ENCODE assay signal across 5 worm cellular contexts in genomic region chrII:14063044-14063500, ce11.
TF ChIP-seq lines count a peak whose summit lies in the region.

Gene lem-2, plus strand, starts transcription at chrII:14063450.

TF ChIP-seq in whole organism, L1 larva, 84 proteins besides CTCF, POLR2A, EP300 and RAD21 (continues in another document):
- no peak for TF ChIP-seq pqm-1 (tag; optimal IDR thresholded peaks at IDR 0.05; lab: Kevin White, UChicago)
- no peak for TF ChIP-seq egl-27 (tag; optimal IDR thresholded peaks at IDR 0.05; lab: Kevin White, UChicago)
- peak; percentile 66 to 81 for TF ChIP-seq lsy-2 (tag; optimal IDR thresholded peaks at IDR 0.05; lab: Kevin White, UChicago)
- TF ChIP-seq nhr-47 (tag; optimal IDR thresholded peaks at IDR 0.05; lab: Kevin White, UChicago), result peak; percentile 91
- TF ChIP-seq unc-30 (tag; optimal IDR thresholded peaks at IDR 0.05; lab: Kevin White, UChicago), result no peak
- TF ChIP-seq lin-14 (GFP tag; optimal IDR thresholded peaks at IDR 0.05; lab: Kevin White, UChicago), result peak; percentile 92
- peak; percentile 71 for TF ChIP-seq fkh-4 (tag; optimal IDR thresholded peaks at IDR 0.05; lab: Kevin White, UChicago; ENCODE audit: borderline replicate concordance)
- no peak for TF ChIP-seq hlh-4 (tag; optimal IDR thresholded peaks at IDR 0.05; lab: Kevin White, UChicago)
- peak; percentile 61 for TF ChIP-seq sox-4 (tag; optimal IDR thresholded peaks at IDR 0.05; lab: Kevin White, UChicago)
- peak; percentile 89 for TF ChIP-seq ceh-88 (GFP tag; IDR thresholded peaks at IDR 0.05; lab: Robert Waterston, UW)
- TF ChIP-seq efl-1 (optimal IDR thresholded peaks at IDR 0.05; lab: Kevin White, UChicago), result peak; percentile 86 to 91
- TF ChIP-seq efl-1 (GFP tag; optimal IDR thresholded peaks at IDR 0.05 in 1 of 2; lab: Kevin White, UChicago), result peak; percentile 86 to 97
- TF ChIP-seq nhr-237 (tag; optimal IDR thresholded peaks at IDR 0.05; lab: Kevin White, UChicago), result peak; percentile 2
- TF ChIP-seq hpl-2 (GFP tag; optimal IDR thresholded peaks at IDR 0.05; lab: Kevin White, UChicago), result no peak
- TF ChIP-seq hlh-17 (GFP tag; optimal IDR thresholded peaks at IDR 0.05; lab: Kevin White, UChicago; ENCODE audit: borderline replicate concordance), result no peak
- TF ChIP-seq mdl-1 (tag; optimal IDR thresholded peaks at IDR 0.05; lab: Kevin White, UChicago), result peak in 1 of 2 experiments; percentile 7
- TF ChIP-seq nhr-84 (tag; optimal IDR thresholded peaks at IDR 0.05; lab: Kevin White, UChicago), result no peak
- peak; percentile 35 for TF ChIP-seq snpc-4 (tag; optimal IDR thresholded peaks at IDR 0.05; lab: Kevin White, UChicago)

TF ChIP-seq in whole organism, L3 larva, 47 proteins besides CTCF, POLR2A, EP300 and RAD21 (continues in another document):
- TF ChIP-seq ZK546.5 (tag; optimal IDR thresholded peaks at IDR 0.05; lab: Kevin White, UChicago) (no peak), nfya-1 (tag; optimal IDR thresholded peaks at IDR 0.05; lab: Kevin White, UChicago; ENCODE audit: insufficient read depth) (peak; percentile 63), sea-2 (GFP tag; optimal IDR thresholded peaks at IDR 0.05; lab: Kevin White, UChicago) (no peak), snpc-4 (tag; optimal IDR thresholded peaks at IDR 0.05; lab: Kevin White, UChicago) (peak; percentile 81), tbx-2 (tag; optimal IDR thresholded peaks at IDR 0.05; lab: Kevin White, UChicago) (peak; percentile 2), hmg-11 (tag; optimal IDR thresholded peaks at IDR 0.05; lab: Kevin White, UChicago) (peak; percentile 30), nhr-11 (tag; optimal IDR thresholded peaks at IDR 0.05; lab: Kevin White, UChicago) (peak; percentile 15), lsy-12 (tag; optimal IDR thresholded peaks at IDR 0.05; lab: Kevin White, UChicago) (peak; percentile 76), pqm-1 (tag; optimal IDR thresholded peaks at IDR 0.05; lab: Kevin White, UChicago) (no peak), lin-15B (tag; optimal IDR thresholded peaks at IDR 0.05; lab: Kevin White, UChicago) (peak; percentile 86), pha-4 (tag; optimal IDR thresholded peaks at IDR 0.05; lab: Kevin White, UChicago) (peak; percentile 67), nhr-67 (tag; optimal IDR thresholded peaks at IDR 0.05; lab: Kevin White, UChicago) (no peak), elt-2 (tag; optimal IDR thresholded peaks at IDR 0.05; lab: Kevin White, UChicago) (peak; percentile 47), jun-1 (tag; optimal IDR thresholded peaks at IDR 0.05; lab: Kevin White, UChicago) (peak; percentile 34), ceh-28 (tag; optimal IDR thresholded peaks at IDR 0.05; lab: Kevin White, UChicago) (peak; percentile 24), R02D3.7 (tag; optimal IDR thresholded peaks at IDR 0.05; lab: Kevin White, UChicago) (peak; percentile 27), nhr-23 (tag; optimal IDR thresholded peaks at IDR 0.05; lab: Kevin White, UChicago) (peak; percentile 54), mdl-1 (tag; optimal IDR thresholded peaks at IDR 0.05; lab: Kevin White, UChicago) (no peak), lin-39 (tag; optimal IDR thresholded peaks at IDR 0.05; lab: Kevin White, UChicago) (peak; percentile 41)

TF ChIP-seq in whole organism, early embryonic, 17 proteins besides CTCF, POLR2A, EP300 and RAD21:
- peak; percentile 78 for TF ChIP-seq F13C5.2 (tag; optimal IDR thresholded peaks at IDR 0.05; lab: Kevin White, UChicago)
- TF ChIP-seq hnd-1 (tag; optimal IDR thresholded peaks at IDR 0.05; lab: Kevin White, UChicago), result peak; percentile 38
- TF ChIP-seq ama-1 (optimal IDR thresholded peaks at IDR 0.05; lab: Kevin White, UChicago), result no peak
- no peak for TF ChIP-seq sea-1 (GFP tag; conservative IDR thresholded peaks at IDR 0.05; lab: Robert Waterston, UW)
- peak; percentile 6 for TF ChIP-seq hmg-4 (GFP tag; optimal IDR thresholded peaks at IDR 0.05; lab: Kevin White, UChicago)
- peak; percentile 56 for TF ChIP-seq B0310.2 (tag; optimal IDR thresholded peaks at IDR 0.05; lab: Kevin White, UChicago)
- TF ChIP-seq scrt-1 (GFP tag; IDR thresholded peaks at IDR 0.05; lab: Robert Waterston, UW), result 0 out of 2 replicates have a peak, but pooled peaks have one; percentile 13
- peak; percentile 60 for TF ChIP-seq hmbx-1 (tag; optimal IDR thresholded peaks at IDR 0.05; lab: Kevin White, UChicago)
- peak; percentile 85 for TF ChIP-seq tra-4 (tag; optimal IDR thresholded peaks at IDR 0.05; lab: Kevin White, UChicago)
- no peak for TF ChIP-seq ceh-36 (tag; optimal IDR thresholded peaks at IDR 0.05; lab: Kevin White, UChicago)
- TF ChIP-seq pes-1 (GFP tag; IDR thresholded peaks at IDR 0.05; lab: Robert Waterston, UW), result no peak; the same call in 1 of the 2 replicates
- TF ChIP-seq flt-1 (GFP tag; IDR thresholded peaks at IDR 0.05; lab: Robert Waterston, UW), result peak; percentile 48; the same call in 1 of the 2 replicates
- TF ChIP-seq aly-1 (tag; optimal IDR thresholded peaks at IDR 0.05; lab: Kevin White, UChicago), result no peak
- TF ChIP-seq tbx-11 (GFP tag; IDR thresholded peaks at IDR 0.05; lab: Robert Waterston, UW), result no peak
- TF ChIP-seq ceh-13 (GFP tag; optimal IDR thresholded peaks at IDR 0.05; lab: Kevin White, UChicago), result peak; percentile 50
- peak; percentile 53 for TF ChIP-seq ets-7 (tag; optimal IDR thresholded peaks at IDR 0.05; lab: Kevin White, UChicago)
- no peak for TF ChIP-seq tbx-37 (GFP tag; conservative IDR thresholded peaks at IDR 0.05; lab: Robert Waterston, UW)

TF ChIP-seq in whole organism, midembryonic, 9 proteins besides CTCF, POLR2A, EP300 and RAD21:
- TF ChIP-seq med-1 (GFP tag; optimal IDR thresholded peaks at IDR 0.05; lab: Kevin White, UChicago; ENCODE audit: insufficient read depth) (no peak), ref-1 (GFP tag; conservative IDR thresholded peaks at IDR 0.05; lab: Robert Waterston, UW) (no peak), cog-1 (tag; optimal IDR thresholded peaks at IDR 0.05; lab: Kevin White, UChicago) (peak; percentile 94), T22C8.4 (GFP tag; IDR thresholded peaks at IDR 0.05; lab: Robert Waterston, UW) (no peak; the same call in 1 of the 2 replicates), ztf-23 (GFP tag; IDR thresholded peaks at IDR 0.05; lab: Robert Waterston, UW) (peak; percentile 84), klf-2 (GFP tag; conservative IDR thresholded peaks at IDR 0.05; lab: Robert Waterston, UW) (peak; percentile 58), flt-1 (GFP tag; IDR thresholded peaks at IDR 0.05; lab: Robert Waterston, UW) (peak; percentile 70)

TF ChIP-seq in whole organism, young adult, 124 proteins besides CTCF, POLR2A, EP300 and RAD21 (continues in another document):
- 0 out of 2 replicates have a peak, but pooled peaks have one; percentile 37 for TF ChIP-seq lir-1 (GFP tag; conservative IDR thresholded peaks at IDR 0.05; lab: Robert Waterston, UW)
- no peak for TF ChIP-seq ztf-22 (GFP tag; optimal IDR thresholded peaks at IDR 0.05; lab: Kevin White, UChicago)
- TF ChIP-seq Y56A3A.18 (GFP tag; IDR thresholded peaks at IDR 0.05; lab: Robert Waterston, UW), result no peak
- peak; percentile 58 for TF ChIP-seq attf-3 (GFP tag; conservative IDR thresholded peaks at IDR 0.05; lab: Robert Waterston, UW)
- TF ChIP-seq pha-4 (tag; optimal IDR thresholded peaks at IDR 0.05; lab: Kevin White, UChicago), result no peak
- peak; percentile 78 for TF ChIP-seq lin-54 (GFP tag; optimal IDR thresholded peaks at IDR 0.05; lab: Kevin White, UChicago)
- TF ChIP-seq aptf-2 (GFP tag; conservative IDR thresholded peaks at IDR 0.05; lab: Robert Waterston, UW), result peak; percentile 61; the same call in 1 of the 2 replicates
- no peak for TF ChIP-seq ceh-40 (GFP tag; IDR thresholded peaks at IDR 0.05; lab: Robert Waterston, UW)
- no peak for TF ChIP-seq ZK185.1 (tag; optimal IDR thresholded peaks at IDR 0.05; lab: Kevin White, UChicago; ENCODE audit: poor library complexity, severe bottlenecking)
- TF ChIP-seq egl-18 (GFP tag; IDR thresholded peaks at IDR 0.05; lab: Robert Waterston, UW), result no peak
- TF ChIP-seq mes-4 (tag; optimal IDR thresholded peaks at IDR 0.05; lab: Kevin White, UChicago), result no peak
- peak; percentile 80 for TF ChIP-seq unc-130 (GFP tag; optimal IDR thresholded peaks at IDR 0.05; lab: Kevin White, UChicago)
- TF ChIP-seq mel-28 (tag; optimal IDR thresholded peaks at IDR 0.05; lab: Kevin White, UChicago; ENCODE audit: borderline replicate concordance), result no peak
- peak; percentile 94 for TF ChIP-seq mcd-1 (GFP tag; IDR thresholded peaks at IDR 0.05; lab: Robert Waterston, UW)
- TF ChIP-seq die-1 (tag; optimal IDR thresholded peaks at IDR 0.05; lab: Kevin White, UChicago), result no peak
- peak in 1 of 3 experiments; percentile 57 for TF ChIP-seq lin-35 (GFP tag; optimal IDR thresholded peaks at IDR 0.05; lab: Kevin White, UChicago)
- TF ChIP-seq Y53G8AR.9 (GFP tag; conservative IDR thresholded peaks at IDR 0.05; lab: Robert Waterston, UW), result peak; percentile 11; the same call in 1 of the 2 replicates
- TF ChIP-seq bed-1 (GFP tag; IDR thresholded peaks at IDR 0.05; lab: Robert Waterston, UW), result no peak
- no peak for TF ChIP-seq somi-1 (GFP tag; optimal IDR thresholded peaks at IDR 0.05; lab: Kevin White, UChicago)
- TF ChIP-seq unc-62 (GFP tag; optimal IDR thresholded peaks at IDR 0.05; lab: Kevin White, UChicago), result no peak
- peak; percentile 65 for TF ChIP-seq ceh-91 (GFP tag; IDR thresholded peaks at IDR 0.05; lab: Robert Waterston, UW)
- peak; percentile 90 for TF ChIP-seq bed-2 (GFP tag; IDR thresholded peaks at IDR 0.05; lab: Robert Waterston, UW)
- peak; percentile 64; the same call in 1 of the 2 replicates for TF ChIP-seq pbrm-1 (GFP tag; IDR thresholded peaks at IDR 0.05; lab: Robert Waterston, UW)
- TF ChIP-seq ztf-3 (GFP tag; optimal IDR thresholded peaks at IDR 0.05; lab: Kevin White, UChicago), result no peak
- peak; percentile 60; the same call in 1 of the 2 replicates for TF ChIP-seq rcor-1 (GFP tag; IDR thresholded peaks at IDR 0.05; lab: Robert Waterston, UW)
- no peak for TF ChIP-seq Y53F4B.3 (GFP tag; IDR thresholded peaks at IDR 0.05; lab: Robert Waterston, UW)
- TF ChIP-seq attf-6 (GFP tag; IDR thresholded peaks at IDR 0.05; lab: Robert Waterston, UW), result no peak
- TF ChIP-seq sptf-2 (GFP tag; optimal IDR thresholded peaks at IDR 0.05; lab: Kevin White, UChicago), result no peak
- TF ChIP-seq athp-1 (tag; optimal IDR thresholded peaks at IDR 0.05; lab: Kevin White, UChicago), result peak; percentile 40
- no peak for TF ChIP-seq ceh-79 (tag; optimal IDR thresholded peaks at IDR 0.05; lab: Kevin White, UChicago)
- TF ChIP-seq sdz-38 (tag; optimal IDR thresholded peaks at IDR 0.05; lab: Kevin White, UChicago), result no peak
- TF ChIP-seq dpl-1 (GFP tag; optimal IDR thresholded peaks at IDR 0.05; lab: Kevin White, UChicago), result peak; percentile 49
- TF ChIP-seq nfya-1 (tag; optimal IDR thresholded peaks at IDR 0.05; lab: Kevin White, UChicago; ENCODE audit: borderline replicate concordance, insufficient read depth), result no peak
- TF ChIP-seq Y95B8A.8 (GFP tag; IDR thresholded peaks at IDR 0.05; lab: Robert Waterston, UW), result no peak
- TF ChIP-seq ets-4 (GFP tag; optimal IDR thresholded peaks at IDR 0.05; lab: Kevin White, UChicago), result no peak
- TF ChIP-seq rec-8 (tag; optimal IDR thresholded peaks at IDR 0.05; lab: Kevin White, UChicago), result peak in 1 of 2 experiments; percentile 51

Comparison
In these comparisons a context has a peak if more than half of its experiments do, and no peak if none do; other contexts are left out.
1. Of the 8 proteins assayed by ChIP-seq in both whole organism, young adult and whole organism, L1 larva: peak only in whole organism, young adult: none; only in whole organism, L1 larva: nhr-90; in both: dpl-1, efl-1, snpc-4 and unc-130; in neither: 2; mixed calls (peak in some experiments, not most) for 1.